Fruit fly (Drosophila melanogaster): ENCODE results near the gene knrl.

The knrl gene

DNA sequence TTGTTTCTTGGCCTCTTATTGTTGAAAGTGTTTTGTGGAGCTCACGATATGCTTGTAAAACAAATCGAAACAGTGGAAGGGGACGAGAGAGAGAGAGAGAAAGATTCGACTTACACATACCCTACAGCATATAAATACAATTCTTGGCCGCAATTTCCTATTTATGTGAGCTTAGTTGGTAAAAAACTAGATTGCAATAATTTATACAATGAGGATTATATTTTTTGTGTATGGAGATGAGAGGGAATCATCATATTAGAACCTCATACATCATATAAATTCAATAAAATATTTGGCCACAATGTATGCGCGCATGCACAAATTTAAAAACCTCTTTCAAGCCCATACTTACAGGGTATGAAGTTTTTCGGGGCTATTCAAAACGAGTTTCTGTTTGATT lies 10.1 kb upstream of the knrl start (continued):
- TF ChIP-seq CG6808 (GFP tag; optimal IDR thresholded peaks at IDR 0.05) (no peak), achi (GFP tag; optimal IDR thresholded peaks at IDR 0.05) (peak; percentile 43), CG7368 (GFP tag; optimal IDR thresholded peaks at IDR 0.05) (no peak), CG3032 (tag; optimal IDR thresholded peaks at IDR 0.05) (no peak), CG4318 (GFP tag; optimal IDR thresholded peaks at IDR 0.05) (no peak), topi (GFP tag; optimal IDR thresholded peaks at IDR 0.05) (peak; percentile 58), CG34406 (GFP tag; optimal IDR thresholded peaks at IDR 0.05) (peak; percentile 48), Eip75B (GFP tag; optimal IDR thresholded peaks at IDR 0.05) (peak; percentile 39), CG9139 (GFP tag; optimal IDR thresholded peaks at IDR 0.05) (no peak), OdsH (GFP tag; optimal IDR thresholded peaks at IDR 0.05) (peak; percentile 47), CG1621 (tag; optimal IDR thresholded peaks at IDR 0.05) (no peak), salr (GFP tag; optimal IDR thresholded peaks at IDR 0.05) (no peak), pdm3 (GFP tag; optimal IDR thresholded peaks at IDR 0.05) (peak; percentile 51), CG11294 (GFP tag; IDR thresholded peaks at IDR 0.05) (no peak), Met (GFP tag; optimal IDR thresholded peaks at IDR 0.05) (peak; percentile 67), CG3919 (GFP tag; optimal IDR thresholded peaks at IDR 0.05) (peak; percentile 45), ss (GFP tag; optimal IDR thresholded peaks at IDR 0.05) (no peak), net (GFP tag; optimal IDR thresholded peaks at IDR 0.05) (no peak), CG15336 (GFP tag; IDR thresholded peaks at IDR 0.05) (no peak), Lpt (GFP tag; optimal IDR thresholded peaks at IDR 0.05) (no peak), spab (GFP tag; optimal IDR thresholded peaks at IDR 0.05) (no peak), svp (GFP tag) (peak; percentile 83), Gug (GFP tag; IDR thresholded peaks at IDR 0.05) (no peak)

DNA sequence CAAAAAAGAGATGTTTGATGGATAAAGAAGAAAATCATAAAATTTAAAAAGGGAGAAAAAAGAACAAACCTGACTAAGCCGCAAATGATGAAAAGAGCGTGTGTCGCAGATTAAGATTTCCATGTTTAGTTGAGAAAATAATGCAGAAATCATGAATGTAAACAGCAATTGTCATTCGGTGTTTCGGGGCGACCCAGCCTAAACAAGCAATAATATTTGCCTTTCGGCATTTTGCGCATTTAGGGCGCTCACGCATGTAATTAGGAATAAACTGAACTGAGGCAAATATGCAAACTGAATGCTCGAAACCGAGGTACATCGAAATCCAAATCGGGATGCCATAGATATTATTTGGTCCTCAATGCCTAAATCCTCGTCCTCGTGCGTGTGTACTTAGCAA lies 8.7 kb upstream of the knrl start:
- TF ChIP-seq CG16779 (tag; optimal IDR thresholded peaks at IDR 0.05) (no peak), fkh (GFP tag; optimal IDR thresholded peaks at IDR 0.05) (peak; percentile 41)

DNA sequence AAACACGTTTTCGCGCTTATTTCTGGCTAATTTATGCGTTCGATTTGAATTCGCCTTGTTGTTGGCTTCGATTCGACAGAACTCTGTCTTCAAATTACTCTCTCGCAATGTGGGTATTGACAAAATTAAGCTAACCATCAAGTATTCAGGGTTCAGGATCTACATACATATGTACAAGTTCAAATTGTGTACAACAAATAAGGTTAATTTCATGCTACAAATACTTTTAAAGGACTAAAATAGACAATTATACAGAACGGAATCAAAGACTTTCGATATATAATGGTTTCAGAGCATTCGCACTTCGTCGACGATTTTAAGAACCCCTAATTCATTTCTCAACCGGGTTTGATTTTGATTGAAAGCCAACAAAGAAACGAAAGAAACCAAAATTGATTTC lies 4.2 kb upstream of the knrl start:
- TF ChIP-seq CG6808 (GFP tag; optimal IDR thresholded peaks at IDR 0.05) (no peak), lz (GFP tag; optimal IDR thresholded peaks at IDR 0.05) (peak; percentile 39), CG11902 (GFP tag; optimal IDR thresholded peaks at IDR 0.05) (no peak), CG7368 (GFP tag; optimal IDR thresholded peaks at IDR 0.05) (no peak), CG32006 (GFP tag; optimal IDR thresholded peaks at IDR 0.05) (no peak), CG9139 (GFP tag; optimal IDR thresholded peaks at IDR 0.05) (no peak), fd59A (GFP tag; optimal IDR thresholded peaks at IDR 0.05) (no peak), Ets96B (tag; optimal IDR thresholded peaks at IDR 0.05) (no peak), Eip78C (GFP tag) (no peak), achi (GFP tag; optimal IDR thresholded peaks at IDR 0.05) (no peak), esn (GFP tag; optimal IDR thresholded peaks at IDR 0.05) (peak; percentile 41), CG8319 (GFP tag; optimal IDR thresholded peaks at IDR 0.05) (no peak), CG34406 (GFP tag; optimal IDR thresholded peaks at IDR 0.05) (no peak), Ets21C (GFP tag; optimal IDR thresholded peaks at IDR 0.05) (peak; percentile 33), svp (GFP tag) (peak; percentile 75), CG15336 (GFP tag; IDR thresholded peaks at IDR 0.05) (no peak), CG6163 (GFP tag; IDR thresholded peaks at IDR 0.05) (no peak), topi (GFP tag; optimal IDR thresholded peaks at IDR 0.05) (peak; percentile 50), pdm3 (GFP tag; optimal IDR thresholded peaks at IDR 0.05) (no peak), dsx (GFP tag; optimal IDR thresholded peaks at IDR 0.05; ENCODE audit: poor library complexity, severe bottlenecking) (no peak), Eip75B (GFP tag; optimal IDR thresholded peaks at IDR 0.05) (no peak), CG1621 (tag; optimal IDR thresholded peaks at IDR 0.05) (no peak), Hr38 (GFP tag; optimal IDR thresholded peaks at IDR 0.05) (no peak), CG16779 (tag; optimal IDR thresholded peaks at IDR 0.05) (no peak), OdsH (GFP tag; optimal IDR thresholded peaks at IDR 0.05) (no peak), CG4318 (GFP tag; optimal IDR thresholded peaks at IDR 0.05) (no peak), Sox102F (GFP tag; optimal IDR thresholded peaks at IDR 0.05) (peak; percentile 27), Eip93F (GFP tag; optimal IDR thresholded peaks at IDR 0.05) (no peak), fd85E (GFP tag; optimal IDR thresholded peaks at IDR 0.05) (no peak), CG11294 (GFP tag; IDR thresholded peaks at IDR 0.05) (no peak), Smox (GFP tag; optimal IDR thresholded peaks at IDR 0.05) (peak; percentile 46), Sox14 (GFP tag; optimal IDR thresholded peaks at IDR 0.05) (no peak), Gug (GFP tag; IDR thresholded peaks at IDR 0.05) (no peak), vri (GFP tag; optimal IDR thresholded peaks at IDR 0.05) (no peak), Hr4 (GFP tag; optimal IDR thresholded peaks at IDR 0.05) (no peak), Sox15 (GFP tag; optimal IDR thresholded peaks at IDR 0.05) (no peak), CG31627 (GFP tag; optimal IDR thresholded peaks at IDR 0.05) (peak; percentile 62), CG6792 (GFP tag; optimal IDR thresholded peaks at IDR 0.05) (no peak)
